Fruit fly (Drosophila melanogaster) whole organism, embryonic: ENCODE measurements around the gene Larp7.
A peak's percentile ranks its signal among the peaks of the same experiment; 100 is the strongest.

ENCODE experiments used
- Ada2b ChIP-seq: fragments of 200-800 bp; sonication (Bioruptor generic); IDR thresholded peaks from 2 replicates; pipeline ENCODE4 v1.3.6; 2022; ENCODE audit warnings: missing biosample characterization, missing genetic modification characterization
- Atf6 ChIP-seq: fragments of 200-800 bp; sonication (Bioruptor generic); IDR thresholded peaks from 2 replicates; pipeline ENCODE4 v1.3.6; 2022; ENCODE audit warnings: missing biosample characterization, missing genetic modification characterization
- Bgb ChIP-seq: fragments of 200-800 bp; sonication (Bioruptor generic); IDR thresholded peaks from 2 replicates; pipeline ENCODE4 v1.3.6; 2022; ENCODE audit warnings: missing biosample characterization, missing genetic modification characterization; ENCODE audit not compliant: partially characterized antibody
- Bteb2 ChIP-seq: fragments of 200-800 bp; sonication (Bioruptor generic); optimal IDR thresholded peaks from 2 replicates; lab custom pipeline; 2016; ENCODE audit warnings: missing biosample characterization, missing genetic modification characterization
- CG11398 ChIP-seq: fragments of 200-800 bp; sonication (Bioruptor generic); optimal IDR thresholded peaks from 2 replicates; lab custom pipeline; 2016; ENCODE audit warnings: missing biosample characterization, missing genetic modification characterization
- CG11456 ChIP-seq: fragments of 200-800 bp; sonication (Bioruptor generic); IDR thresholded peaks from 3 replicates; pipeline ENCODE4 v1.3.6; 2022; ENCODE audit warnings: missing biosample characterization, missing genetic modification characterization
- CG13287 ChIP-seq: fragments of 200-800 bp; sonication (Bioruptor generic); IDR thresholded peaks from 2 replicates; pipeline ENCODE4 v1.3.6; 2022; ENCODE audit warnings: missing biosample characterization, missing genetic modification characterization; ENCODE audit not compliant: partially characterized antibody
- CG13775 ChIP-seq: fragments of 200-800 bp; sonication (Bioruptor generic); optimal IDR thresholded peaks from 3 replicates; lab custom pipeline; 2017; ENCODE audit warnings: missing biosample characterization, mild to moderate bottlenecking, missing genetic modification characterization
- CG15601 ChIP-seq: fragments of 200-800 bp; sonication (Bioruptor generic); optimal IDR thresholded peaks from 3 replicates; lab custom pipeline; 2019; ENCODE audit warnings: missing biosample characterization, mild to moderate bottlenecking, missing genetic modification characterization, moderate library complexity
- CG17385 ChIP-seq: fragments of 200-800 bp; sonication (Bioruptor generic); optimal IDR thresholded peaks from 3 replicates; lab custom pipeline; 2018; ENCODE audit warnings: missing biosample characterization, mild to moderate bottlenecking, missing genetic modification characterization
- CG17912 ChIP-seq: fragments of 200-800 bp; sonication (Bioruptor generic); optimal IDR thresholded peaks from 2 replicates; lab custom pipeline; 2018; ENCODE audit warnings: missing biosample characterization, mild to moderate bottlenecking, missing genetic modification characterization
- CG18262 ChIP-seq: fragments of 200-800 bp; optimal IDR thresholded peaks from 3 replicates; lab custom pipeline; 2019; ENCODE audit warnings: missing biosample characterization, mild to moderate bottlenecking, missing genetic modification characterization, moderate library complexity
- CG2116 ChIP-seq: fragments of 200-800 bp; sonication (Bioruptor generic); optimal IDR thresholded peaks from 3 replicates; lab custom pipeline; 2018; ENCODE audit warnings: missing biosample characterization, mild to moderate bottlenecking, missing genetic modification characterization
- CG2712 ChIP-seq: fragments of 200-800 bp; optimal IDR thresholded peaks from 3 replicates; lab custom pipeline; 2019; ENCODE audit warnings: missing biosample characterization, mild to moderate bottlenecking, missing genetic modification characterization, moderate library complexity
- CG33213 ChIP-seq: fragments of 200-800 bp; sonication (Bioruptor generic); optimal IDR thresholded peaks from 3 replicates; lab custom pipeline; 2016; ENCODE audit warnings: missing biosample characterization, missing genetic modification characterization
- CG3407 ChIP-seq: fragments of 200-800 bp; sonication (Bioruptor generic); optimal IDR thresholded peaks from 2 replicates; lab custom pipeline; 2018; ENCODE audit warnings: missing biosample characterization, mild to moderate bottlenecking, missing genetic modification characterization
- CG3726 ChIP-seq: fragments of 200-800 bp; sonication (Bioruptor generic); IDR thresholded peaks from 3 replicates; pipeline ENCODE4, ENCODE4 v1.3.6; 2022; ENCODE audit warnings: missing biosample characterization, missing genetic modification characterization
- CG5245 ChIP-seq: fragments of 200-800 bp; sonication (Bioruptor generic); optimal IDR thresholded peaks from 3 replicates; lab custom pipeline; 2016; ENCODE audit warnings: missing biosample characterization, missing genetic modification characterization
- CG6683 ChIP-seq: fragments of 200-800 bp; sonication (Bioruptor generic); optimal IDR thresholded peaks from 2 replicates; lab custom pipeline; 2017; ENCODE audit warnings: missing biosample characterization, mild to moderate bottlenecking, missing genetic modification characterization, missing genetic modification reagents
- CG8290 ChIP-seq, 3 experiments: fragments of 200-800 bp; sonication (Bioruptor generic); optimal IDR thresholded peaks; 2 replicates each; lab custom pipeline; 2016 to 2019; ENCODE audit warnings: missing biosample characterization in 3 of 3, missing genetic modification characterization in 3 of 3, mild to moderate bottlenecking in 2 of 3, moderate library complexity in 1 of 3
- CG9797 ChIP-seq: fragments of 200-800 bp; sonication (Bioruptor generic); optimal IDR thresholded peaks from 3 replicates; lab custom pipeline; 2018; ENCODE audit warnings: missing biosample characterization, mild to moderate bottlenecking, missing genetic modification characterization
- CG9932 ChIP-seq: fragments of 200-800 bp; sonication (Bioruptor generic); IDR thresholded peaks from 2 replicates; pipeline ENCODE4 v1.3.6; 2022; ENCODE audit warnings: missing biosample characterization, missing genetic modification characterization
- CHES-1-like ChIP-seq: fragments of 200-800 bp; sonication (Bioruptor generic); optimal IDR thresholded peaks from 2 replicates; lab custom pipeline; 2016; ENCODE audit warnings: missing biosample characterization, missing genetic modification characterization
- CTCF ChIP-seq: fragments of 200-800 bp; sonication (Bioruptor generic); optimal IDR thresholded peaks from 2 replicates; lab custom pipeline; 2017; ENCODE audit warnings: missing biosample characterization, mild to moderate bottlenecking, missing genetic modification characterization, moderate library complexity
- Dp ChIP-seq: fragments of 200-800 bp; sonication (Bioruptor generic); optimal IDR thresholded peaks from 2 replicates; lab custom pipeline; 2018; ENCODE audit warnings: missing biosample characterization, mild to moderate bottlenecking, missing genetic modification characterization, moderate library complexity
- Ets97D ChIP-seq: fragments of 200-800 bp; sonication (Bioruptor generic); optimal IDR thresholded peaks from 3 replicates; lab custom pipeline; 2016; ENCODE audit warnings: missing biosample characterization, missing genetic modification characterization
- HmgZ ChIP-seq: fragments of 200-800 bp; sonication (Bioruptor generic); optimal IDR thresholded peaks from 2 replicates; lab custom pipeline; 2018; ENCODE audit warnings: missing biosample characterization, mild to moderate bottlenecking, missing genetic modification characterization
- Med ChIP-seq: fragments of 200-800 bp; sonication (Bioruptor generic); peaks from one replicate; lab custom pipeline; 2016; ENCODE audit warnings: missing biosample characterization, missing genetic modification characterization, mild to moderate bottlenecking, inconsistent platforms, moderate library complexity
- NC2α ChIP-seq: fragments of 200-800 bp; sonication (Bioruptor generic); optimal IDR thresholded peaks from 2 replicates; lab custom pipeline; 2016; ENCODE audit warnings: missing biosample characterization, missing genetic modification characterization
- Oli ChIP-seq: fragments of 200-800 bp; sonication (Bioruptor generic); optimal IDR thresholded peaks from 2 replicates; lab custom pipeline; 2018; ENCODE audit warnings: missing biosample characterization, mild to moderate bottlenecking, missing genetic modification characterization, moderate library complexity
- Opbp ChIP-seq: fragments of 200-800 bp; sonication (Bioruptor generic); IDR thresholded peaks from 3 replicates; pipeline ENCODE4 v1.3.6; 2022; ENCODE audit warnings: missing biosample characterization, missing genetic modification characterization; ENCODE audit not compliant: partially characterized antibody
- Pdp1 ChIP-seq, 2 experiments: fragments of 200-800 bp; sonication (Bioruptor generic); optimal IDR thresholded peaks; 3 replicates each; lab custom pipeline; 2016; ENCODE audit warnings: missing biosample characterization in 2 of 2, missing genetic modification characterization in 2 of 2, mild to moderate bottlenecking in 1 of 2, moderate library complexity in 1 of 2
- YL-1 ChIP-seq: fragments of 200-800 bp; sonication (Bioruptor generic); optimal IDR thresholded peaks from 3 replicates; lab custom pipeline; 2017; ENCODE audit warnings: missing biosample characterization, mild to moderate bottlenecking, missing genetic modification characterization
- ac ChIP-seq: fragments of 200-800 bp; sonication (Bioruptor generic); optimal IDR thresholded peaks from 3 replicates; lab custom pipeline; 2017; ENCODE audit warnings: missing biosample characterization, mild to moderate bottlenecking, missing genetic modification characterization
- amos ChIP-seq: fragments of 200-800 bp; sonication (Bioruptor generic); IDR thresholded peaks from 2 replicates; pipeline ENCODE4 v1.3.6; 2022; ENCODE audit warnings: missing biosample characterization, missing genetic modification characterization; ENCODE audit not compliant: partially characterized antibody
- br ChIP-seq: fragments of >200 bp; optimal IDR thresholded peaks from 2 replicates; lab custom pipeline; 2017
- cg ChIP-seq: fragments of 200-800 bp; sonication (Bioruptor generic); optimal IDR thresholded peaks from 3 replicates; lab custom pipeline; 2019; ENCODE audit warnings: missing biosample characterization, mild to moderate bottlenecking, missing genetic modification characterization, moderate library complexity
- chif ChIP-seq, 2 experiments: fragments of 200-800 bp; sonication (Bioruptor generic); optimal IDR thresholded peaks; 3 replicates each; lab custom pipeline; 2016; ENCODE audit warnings: missing biosample characterization in 2 of 2, missing genetic modification characterization in 2 of 2
- gfzf ChIP-seq: fragments of 200-800 bp; sonication (Bioruptor generic); optimal IDR thresholded peaks from 2 replicates; lab custom pipeline; 2016; ENCODE audit warnings: missing biosample characterization, mild to moderate bottlenecking, missing genetic modification characterization, moderate library complexity
- hth ChIP-seq: fragments of >200 bp; optimal IDR thresholded peaks from 2 replicates; lab custom pipeline; 2017; ENCODE audit warnings: inconsistent platforms
- lola ChIP-seq, 3 experiments: fragments of >200 bp in 2 of 3; fragments of 200-800 bp in 1 of 3; sonication (Bioruptor generic) in 1 of 3; optimal IDR thresholded peaks; 2 replicates each; lab custom pipeline; 2017 to 2019; ENCODE audit warnings: missing biosample characterization in 3 of 3, missing genetic modification characterization in 3 of 3, mild to moderate bottlenecking in 1 of 3, moderate library complexity in 1 of 3
- luna ChIP-seq: fragments of 200-800 bp; sonication (Bioruptor generic); optimal IDR thresholded peaks from 2 replicates; lab custom pipeline; 2016; ENCODE audit warnings: missing biosample characterization, missing genetic modification characterization
- nerfin-2 ChIP-seq: fragments of 200-800 bp; sonication (Bioruptor generic); IDR thresholded peaks from 2 replicates; pipeline ENCODE4 v1.3.6; 2022; ENCODE audit warnings: missing biosample characterization, missing genetic modification characterization; ENCODE audit not compliant: partially characterized antibody
- phol ChIP-seq: fragments of 200-800 bp; sonication (Bioruptor generic); optimal IDR thresholded peaks from 3 replicates; lab custom pipeline; 2018; ENCODE audit warnings: missing biosample characterization, mild to moderate bottlenecking, missing genetic modification characterization, moderate library complexity
- repo ChIP-seq: fragments of 200-800 bp; sonication (Bioruptor generic); optimal IDR thresholded peaks from 2 replicates; lab custom pipeline; 2016; ENCODE audit warnings: missing biosample characterization, missing genetic modification characterization
- salm ChIP-seq: fragments of 200-800 bp; sonication (Bioruptor generic); optimal IDR thresholded peaks from 2 replicates; lab custom pipeline; 2018; ENCODE audit warnings: missing biosample characterization, mild to moderate bottlenecking, missing genetic modification characterization
- sens ChIP-seq: fragments of 200-800 bp; sonication (Bioruptor generic); peaks from one replicate; lab custom pipeline; 2016; ENCODE audit warnings: missing biosample characterization, missing genetic modification characterization
- shn ChIP-seq: fragments of 200-800 bp; sonication (Bioruptor generic); optimal IDR thresholded peaks from 3 replicates; lab custom pipeline; 2016; ENCODE audit warnings: missing biosample characterization, missing genetic modification characterization
- sqz ChIP-seq: fragments of 200-800 bp; sonication (Bioruptor generic); optimal IDR thresholded peaks from 3 replicates; lab custom pipeline; 2018; ENCODE audit warnings: missing biosample characterization, mild to moderate bottlenecking, missing genetic modification characterization
- sr ChIP-seq: fragments of 200-800 bp; sonication (Bioruptor generic); IDR thresholded peaks from 3 replicates; pipeline ENCODE4 v1.3.6; 2022; ENCODE audit warnings: missing biosample characterization, missing genetic modification characterization
- yki ChIP-seq: fragments of >200 bp; optimal IDR thresholded peaks from 3 replicates; lab custom pipeline; 2018
- zen2 ChIP-seq: fragments of 200-800 bp; sonication (Bioruptor generic); IDR thresholded peaks from 3 replicates; pipeline ENCODE4 v1.3.6; 2022; ENCODE audit warnings: missing biosample characterization, missing genetic modification characterization; ENCODE audit not compliant: partially characterized antibody

The Larp7 gene

dm6 chrX:9232199-9232598 is 11.4 kb upstream of the Larp7 start, which contains the start of gene CG12121 (continued):
- TF ChIP-seq CG8290 (GFP tag; optimal IDR thresholded peaks at IDR 0.05; lab: Kevin White, UChicago) = no peak
- no peak for TF ChIP-seq CG8290 (tag; optimal IDR thresholded peaks at IDR 0.05; lab: Kevin White, UChicago)
- no peak for TF ChIP-seq CG2712
- peak; percentile 82 for TF ChIP-seq CG13287 (GFP tag; lab: Robert Waterston, UW)
- TF ChIP-seq br (lab: Kevin White, UChicago) = no peak
- no peak for TF ChIP-seq sr
- no peak for TF ChIP-seq CG3407 (GFP tag; lab: Kevin White, UChicago)
- TF ChIP-seq Oli = no peak
- TF ChIP-seq Dp (GFP tag; lab: Kevin White, UChicago) = peak; percentile 81
- no peak for TF ChIP-seq chif (GFP tag; optimal IDR thresholded peaks at IDR 0.05; lab: Kevin White, UChicago)
- TF ChIP-seq zen2 (GFP tag; lab: Robert Waterston, UW) = peak; percentile 70
- no peak for TF ChIP-seq CG13775 (GFP tag; lab: Kevin White, UChicago)
- peak; percentile 63 for TF ChIP-seq CG2116 (GFP tag; lab: Kevin White, UChicago)
- no peak for TF ChIP-seq luna (GFP tag; lab: Kevin White, UChicago)
- no peak for TF ChIP-seq CG17385 (GFP tag; lab: Kevin White, UChicago)
- no peak for TF ChIP-seq sens (GFP tag; lab: Kevin White, UChicago)
- TF ChIP-seq CG33213 (GFP tag; lab: Kevin White, UChicago) = no peak
- TF ChIP-seq CG15601 = no peak
- no peak for TF ChIP-seq Atf6 (GFP tag; lab: Robert Waterston, UW)
- peak; percentile 49 for TF ChIP-seq Ets97D
- TF ChIP-seq HmgZ (tag; lab: Kevin White, UChicago) = peak; percentile 6
- no peak for TF ChIP-seq CHES-1-like
- TF ChIP-seq repo (GFP tag; lab: Kevin White, UChicago) = no peak
- TF ChIP-seq cg (GFP tag; lab: Kevin White, UChicago) = no peak
- TF ChIP-seq Pdp1 (GFP tag; optimal IDR thresholded peaks at IDR 0.05; lab: Kevin White, UChicago) = no peak
- TF ChIP-seq shn (GFP tag; lab: Kevin White, UChicago) = no peak
- TF ChIP-seq CG3726 (GFP tag; lab: Robert Waterston, UW) = no peak
- no peak for TF ChIP-seq Bteb2
- TF ChIP-seq Bgb (GFP tag; lab: Robert Waterston, UW) = peak; percentile 80
- TF ChIP-seq salm = no peak
- no peak for TF ChIP-seq NC2α (GFP tag; lab: Kevin White, UChicago)
- no peak for TF ChIP-seq CG6683 (GFP tag; lab: Kevin White, UChicago)
- no peak for TF ChIP-seq sqz (GFP tag; lab: Kevin White, UChicago)
- TF ChIP-seq ac (GFP tag; lab: Kevin White, UChicago) = no peak
- peak; percentile 72 for TF ChIP-seq nerfin-2 (GFP tag; lab: Robert Waterston, UW)
- no peak for TF ChIP-seq phol (tag; lab: Kevin White, UChicago)
- TF ChIP-seq CG18262 (tag; lab: Kevin White, UChicago) = no peak
- TF ChIP-seq CG17912 = no peak
- TF ChIP-seq CG11456 (GFP tag; lab: Robert Waterston, UW) = no peak
- no peak for TF ChIP-seq CG9932 (GFP tag; lab: Robert Waterston, UW)
- peak; percentile 67 for TF ChIP-seq Med (GFP tag; lab: Kevin White, UChicago)
- peak; percentile 39 for TF ChIP-seq YL-1
- no peak for TF ChIP-seq CG5245 (GFP tag; lab: Kevin White, UChicago)
- peak; percentile 42 for TF ChIP-seq CG9797 (GFP tag; lab: Kevin White, UChicago)
- no peak for TF ChIP-seq lola (GFP tag; optimal IDR thresholded peaks at IDR 0.05; lab: Kevin White, UChicago)
- peak; percentile 75; the same call in 1 of the 2 replicates for TF ChIP-seq amos (GFP tag; lab: Robert Waterston, UW)
- no peak for TF ChIP-seq CTCF (GFP tag; lab: Kevin White, UChicago)
- TF ChIP-seq Ada2b (GFP tag; lab: Robert Waterston, UW) = no peak
- TF ChIP-seq CG11398 (GFP tag; lab: Kevin White, UChicago) = no peak
- no peak for TF ChIP-seq yki
- TF ChIP-seq gfzf (GFP tag; lab: Kevin White, UChicago) = peak; percentile 57
- TF ChIP-seq hth = no peak
- TF ChIP-seq Opbp (GFP tag; lab: Robert Waterston, UW) = peak; percentile 63; the same call in 2 of the 3 replicates
